Fruit fly (Drosophila melanogaster) whole organism, embryonic: ENCODE results near the gene CG9682.

Experiments used
- Atf6 ChIP-seq: fragments of 200-800 bp; sonication (Bioruptor generic); IDR thresholded peaks from 2 replicates; pipeline ENCODE4 v1.3.6; 2022; ENCODE audit warnings: missing biosample characterization, missing genetic modification characterization
- Blimp-1 ChIP-seq: fragments of 200-800 bp; sonication (Bioruptor generic); optimal IDR thresholded peaks from 3 replicates; lab custom pipeline; 2018; ENCODE audit warnings: missing biosample characterization, missing genetic modification characterization, mild to moderate bottlenecking, moderate library complexity, missing genetic modification reagents
- C15 ChIP-seq: fragments of 200-800 bp; sonication (Bioruptor generic); IDR thresholded peaks from 3 replicates; pipeline ENCODE4 v1.3.6; 2022; ENCODE audit warnings: missing biosample characterization, missing genetic modification characterization
- CG1602 ChIP-seq: fragments of 200-800 bp; sonication (Bioruptor generic); optimal IDR thresholded peaks from 3 replicates; lab custom pipeline; 2016; ENCODE audit warnings: missing biosample characterization, missing genetic modification characterization
- CG16779 ChIP-seq: fragments of 200-800 bp; sonication (Bioruptor generic); IDR thresholded peaks from 2 replicates; pipeline ENCODE4 v1.3.6; 2022; ENCODE audit warnings: missing biosample characterization, missing genetic modification characterization
- CG17912 ChIP-seq: fragments of 200-800 bp; sonication (Bioruptor generic); optimal IDR thresholded peaks from 2 replicates; lab custom pipeline; 2018; ENCODE audit warnings: missing biosample characterization, mild to moderate bottlenecking, missing genetic modification characterization
- CG2678 ChIP-seq: fragments of 200-800 bp; sonication (Bioruptor generic); optimal IDR thresholded peaks from 3 replicates; lab custom pipeline; 2019; ENCODE audit warnings: missing biosample characterization, mild to moderate bottlenecking, missing genetic modification characterization, moderate library complexity
- CG34224 ChIP-seq: fragments of 200-800 bp; sonication (Bioruptor generic); IDR thresholded peaks from 3 replicates; pipeline ENCODE4 v1.3.6; 2022; ENCODE audit warnings: missing biosample characterization, missing genetic modification characterization; ENCODE audit not compliant: partially characterized antibody
- CG3847 ChIP-seq: fragments of 200-800 bp; sonication (Bioruptor generic); IDR thresholded peaks from 2 replicates; pipeline ENCODE4 v1.3.6; 2022; ENCODE audit warnings: missing biosample characterization, missing genetic modification characterization
- CG4360 ChIP-seq: fragments of 200-800 bp; sonication (Bioruptor generic); IDR thresholded peaks from 2 replicates; pipeline ENCODE4 v1.3.6; 2022; ENCODE audit warnings: missing biosample characterization, missing genetic modification characterization
- CG5245 ChIP-seq: fragments of 200-800 bp; sonication (Bioruptor generic); optimal IDR thresholded peaks from 3 replicates; lab custom pipeline; 2016; ENCODE audit warnings: missing biosample characterization, missing genetic modification characterization
- CG7987 ChIP-seq: fragments of 200-800 bp; sonication (Bioruptor generic); optimal IDR thresholded peaks from 2 replicates; lab custom pipeline; 2018; ENCODE audit warnings: missing biosample characterization, mild to moderate bottlenecking, missing genetic modification characterization, moderate library complexity
- CG8281 ChIP-seq: fragments of 200-800 bp; sonication (Bioruptor generic); optimal IDR thresholded peaks from 2 replicates; lab custom pipeline; 2018; ENCODE audit warnings: missing biosample characterization, mild to moderate bottlenecking, missing genetic modification characterization, moderate library complexity
- CG8359 ChIP-seq: fragments of 200-800 bp; sonication (Bioruptor generic); optimal IDR thresholded peaks from 2 replicates; lab custom pipeline; 2017; ENCODE audit warnings: missing biosample characterization, mild to moderate bottlenecking, missing genetic modification characterization, borderline replicate concordance
- CG8388 ChIP-seq: fragments of 200-800 bp; sonication (Bioruptor generic); optimal IDR thresholded peaks from 2 replicates; lab custom pipeline; 2019; ENCODE audit warnings: missing biosample characterization, mild to moderate bottlenecking, missing genetic modification characterization, moderate library complexity
- CG8944 ChIP-seq: fragments of 200-800 bp; sonication (Bioruptor generic); optimal IDR thresholded peaks from 3 replicates; lab custom pipeline; 2016; ENCODE audit warnings: missing biosample characterization, missing genetic modification characterization
- CG9609 ChIP-seq: fragments of 200-800 bp; sonication (Bioruptor generic); optimal IDR thresholded peaks from 3 replicates; lab custom pipeline; 2016; ENCODE audit warnings: missing biosample characterization, missing genetic modification characterization
- CTCF ChIP-seq: fragments of 200-800 bp; sonication (Bioruptor generic); optimal IDR thresholded peaks from 2 replicates; lab custom pipeline; 2017; ENCODE audit warnings: missing biosample characterization, mild to moderate bottlenecking, missing genetic modification characterization, moderate library complexity
- D19B ChIP-seq: fragments of 200-800 bp; sonication (Bioruptor generic); optimal IDR thresholded peaks from 2 replicates; lab custom pipeline; 2017; ENCODE audit warnings: missing biosample characterization, mild to moderate bottlenecking, missing genetic modification characterization
- HmgZ ChIP-seq: fragments of 200-800 bp; sonication (Bioruptor generic); optimal IDR thresholded peaks from 2 replicates; lab custom pipeline; 2018; ENCODE audit warnings: missing biosample characterization, mild to moderate bottlenecking, missing genetic modification characterization
- MBD-R2 ChIP-seq: fragments of 200-800 bp; sonication (Bioruptor generic); IDR thresholded peaks from 2 replicates; pipeline ENCODE4 v1.3.6; 2022; ENCODE audit warnings: missing biosample characterization, missing genetic modification characterization
- MTF-1 ChIP-seq: fragments of 200-800 bp; sonication (Bioruptor generic); optimal IDR thresholded peaks from 2 replicates; lab custom pipeline; 2018; ENCODE audit warnings: missing biosample characterization, mild to moderate bottlenecking, missing genetic modification characterization, borderline replicate concordance
- Mad ChIP-seq: fragments of 200-800 bp; sonication (Bioruptor generic); optimal IDR thresholded peaks from 2 replicates; lab custom pipeline; 2016; ENCODE audit warnings: missing biosample characterization, missing genetic modification characterization
- Max ChIP-seq: fragments of 200-800 bp; sonication (Bioruptor generic); optimal IDR thresholded peaks from 2 replicates; lab custom pipeline; 2016; ENCODE audit warnings: missing biosample characterization, mild to moderate bottlenecking, missing genetic modification characterization
- Mes4 ChIP-seq: fragments of 200-800 bp; sonication (Bioruptor generic); optimal IDR thresholded peaks from 2 replicates; lab custom pipeline; 2016; ENCODE audit warnings: missing biosample characterization, missing genetic modification characterization
- NC2α ChIP-seq: fragments of 200-800 bp; sonication (Bioruptor generic); optimal IDR thresholded peaks from 2 replicates; lab custom pipeline; 2016; ENCODE audit warnings: missing biosample characterization, missing genetic modification characterization
- Sox100B ChIP-seq: fragments of 200-800 bp; sonication (Bioruptor generic); optimal IDR thresholded peaks from 3 replicates; lab custom pipeline; 2018; ENCODE audit warnings: missing biosample characterization, mild to moderate bottlenecking, missing genetic modification characterization
- Stat92E ChIP-seq, 3 experiments: fragments of >200 bp in 2 of 3; fragments of 200-800 bp in 1 of 3; sonication (Bioruptor generic) in 1 of 3; optimal IDR thresholded peaks; 2 replicates each; lab custom pipeline; 2017 to 2019; ENCODE audit warnings: missing biosample characterization in 3 of 3, missing genetic modification characterization in 3 of 3, mild to moderate bottlenecking in 1 of 3, moderate library complexity in 1 of 3
- TFAM ChIP-seq: fragments of 200-800 bp; sonication (Bioruptor generic); optimal IDR thresholded peaks from 2 replicates; lab custom pipeline; 2017; ENCODE audit warnings: missing biosample characterization, missing genetic modification characterization, inconsistent platforms
- br ChIP-seq: fragments of >200 bp; optimal IDR thresholded peaks from 2 replicates; lab custom pipeline; 2017
- bsh ChIP-seq, 2 experiments: fragments of 200-800 bp; sonication (Bioruptor generic); optimal IDR thresholded peaks; 2 replicates each; lab custom pipeline; 2017 to 2018; ENCODE audit warnings: mild to moderate bottlenecking in 2 of 2, missing biosample characterization in 2 of 2, missing genetic modification characterization in 2 of 2, moderate library complexity in 1 of 2
- caup ChIP-seq: fragments of 200-800 bp; sonication (Bioruptor generic); optimal IDR thresholded peaks from 3 replicates; lab custom pipeline; 2017; ENCODE audit warnings: missing biosample characterization, mild to moderate bottlenecking, missing genetic modification characterization, moderate library complexity; ENCODE audit not compliant: severe bottlenecking
- dan ChIP-seq: fragments of 200-800 bp; sonication (Bioruptor generic); IDR thresholded peaks from 2 replicates; pipeline ENCODE4 v1.3.6; 2022; ENCODE audit warnings: missing biosample characterization, missing genetic modification characterization
- hbn ChIP-seq: fragments of 200-800 bp; sonication (Bioruptor generic); IDR thresholded peaks from 2 replicates; pipeline ENCODE4 v1.3.6; 2022; ENCODE audit warnings: missing biosample characterization, missing genetic modification characterization; ENCODE audit not compliant: partially characterized antibody
- hkb ChIP-seq, 2 experiments: fragments of 200-800 bp in 1 of 2; fragments of >200 bp in 1 of 2; sonication (Bioruptor generic) in 1 of 2; IDR thresholded peaks in 1 of 2; optimal IDR thresholded peaks in 1 of 2; 2 replicates each; pipeline versions ENCODE4 v1.3.6 to Lab custom; 2017 to 2022; ENCODE audit warnings: missing biosample characterization in 1 of 2, missing genetic modification characterization in 1 of 2
- jigr1 ChIP-seq: fragments of 200-800 bp; sonication (Bioruptor generic); IDR thresholded peaks from 3 replicates; pipeline ENCODE4 v1.3.6; 2022; ENCODE audit warnings: missing biosample characterization, missing genetic modification characterization
- jing ChIP-seq: fragments of 200-800 bp; sonication (Bioruptor generic); optimal IDR thresholded peaks from 2 replicates; lab custom pipeline; 2018; ENCODE audit warnings: missing biosample characterization, mild to moderate bottlenecking, missing genetic modification characterization
- knrl ChIP-seq: fragments of 200-800 bp; sonication (Bioruptor generic); IDR thresholded peaks from 3 replicates; pipeline ENCODE4 v1.3.6; 2022; ENCODE audit warnings: missing biosample characterization, missing genetic modification characterization; ENCODE audit not compliant: partially characterized antibody
- mirr ChIP-seq: fragments of 200-800 bp; sonication (Bioruptor generic); optimal IDR thresholded peaks from 3 replicates; lab custom pipeline; 2018; ENCODE audit warnings: missing biosample characterization, mild to moderate bottlenecking, missing genetic modification characterization
- oc ChIP-seq: fragments of 200-800 bp; sonication (Bioruptor generic); optimal IDR thresholded peaks from 2 replicates; lab custom pipeline; 2018; ENCODE audit warnings: missing biosample characterization, mild to moderate bottlenecking, missing genetic modification characterization, moderate library complexity
- p53 ChIP-seq: fragments of 200-800 bp; sonication (Bioruptor generic); optimal IDR thresholded peaks from 2 replicates; lab custom pipeline; 2016; ENCODE audit warnings: missing biosample characterization, missing genetic modification characterization
- pan ChIP-seq, 4 experiments: fragments of >200 bp in 3 of 4; fragments of 200-800 bp in 1 of 4; sonication (Bioruptor generic) in 1 of 4; optimal IDR thresholded peaks in 3 of 4; IDR thresholded peaks in 1 of 4; 2 replicates each; pipeline versions ENCODE4 v1.3.6 to Lab custom; 2017 to 2022; ENCODE audit warnings: missing biosample characterization in 2 of 4, missing genetic modification characterization in 2 of 4, mixed read lengths in 1 of 4
- pros ChIP-seq: fragments of 200-800 bp; sonication (Bioruptor generic); optimal IDR thresholded peaks from 3 replicates; lab custom pipeline; 2019; ENCODE audit warnings: missing biosample characterization, mild to moderate bottlenecking, missing genetic modification characterization, moderate library complexity
- pzg ChIP-seq: fragments of 200-800 bp; sonication (Bioruptor generic); optimal IDR thresholded peaks from 3 replicates; lab custom pipeline; 2018; ENCODE audit warnings: missing biosample characterization, mild to moderate bottlenecking, missing genetic modification characterization, moderate library complexity
- sd ChIP-seq: fragments of 200-800 bp; sonication (Bioruptor generic); optimal IDR thresholded peaks from 3 replicates; lab custom pipeline; 2018; ENCODE audit warnings: missing biosample characterization, mild to moderate bottlenecking, missing genetic modification characterization, moderate library complexity
- sob ChIP-seq: fragments of 200-800 bp; sonication (Bioruptor generic); IDR thresholded peaks from 2 replicates; pipeline ENCODE4 v1.3.6; 2022; ENCODE audit warnings: missing biosample characterization, missing genetic modification characterization
- stc ChIP-seq: fragments of 200-800 bp; sonication (Bioruptor generic); IDR thresholded peaks from 2 replicates; pipeline ENCODE4 v1.3.6; 2022; ENCODE audit warnings: missing biosample characterization, missing genetic modification characterization
- tin ChIP-seq: fragments of 200-800 bp; sonication (Bioruptor generic); optimal IDR thresholded peaks from 3 replicates; lab custom pipeline; 2016; ENCODE audit warnings: missing biosample characterization, missing genetic modification characterization
- tio ChIP-seq: fragments of 200-800 bp; sonication (Bioruptor generic); optimal IDR thresholded peaks from 2 replicates; lab custom pipeline; 2017; ENCODE audit warnings: missing biosample characterization, missing genetic modification characterization, inconsistent platforms
- usp ChIP-seq: fragments of >200 bp; optimal IDR thresholded peaks from 2 replicates; lab custom pipeline; 2017; ENCODE audit warnings: missing biosample characterization, missing genetic modification characterization

Gene CG9682

DNA sequence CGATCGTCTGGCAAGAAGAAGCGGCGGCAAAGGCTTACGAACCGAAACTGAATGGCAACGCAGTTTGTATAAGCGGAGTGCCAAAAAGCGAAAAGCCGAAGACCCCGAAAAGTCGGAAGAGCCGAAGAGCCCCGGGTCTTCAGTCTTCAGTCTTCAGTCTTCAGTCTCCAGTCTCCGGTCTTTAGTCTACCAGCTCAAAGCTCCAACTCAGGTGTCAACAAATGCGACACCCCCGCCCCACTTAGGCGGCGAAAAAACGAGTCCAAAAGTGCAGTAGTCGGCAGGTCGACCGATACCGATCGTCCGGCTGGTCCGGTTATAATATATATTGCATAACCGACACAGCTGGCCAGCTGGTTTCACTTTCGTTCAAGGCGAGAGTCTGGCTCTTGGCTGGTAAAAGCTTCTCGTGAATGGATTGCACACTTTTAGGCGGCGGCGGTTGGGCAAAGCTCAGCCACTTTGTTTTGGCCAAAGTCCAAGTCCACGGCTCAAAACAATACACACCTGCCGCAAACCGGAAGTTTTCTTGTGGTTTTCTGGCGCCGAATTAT, 7.4 kb upstream of the CG9682 start, which contains the start of gene CG9737 (continued):
- TF ChIP-seq Sox100B (GFP tag; lab: Kevin White, UChicago) (no peak), CG16779 (no peak), CTCF (peak; percentile 48), C15 (GFP tag; lab: Robert Waterston, UW) (no peak), CG3847 (GFP tag; lab: Robert Waterston, UW) (no peak), CG8944 (GFP tag; lab: Kevin White, UChicago) (no peak), hbn (GFP tag; lab: Robert Waterston, UW) (no peak), pzg (GFP tag; lab: Kevin White, UChicago) (no peak), stc (no peak), Max (GFP tag; lab: Kevin White, UChicago) (no peak), CG17912 (GFP tag; lab: Kevin White, UChicago) (no peak), CG8359 (GFP tag; lab: Kevin White, UChicago) (no peak), br (lab: Kevin White, UChicago) (no peak), CG8281 (no peak), usp (GFP tag; lab: Kevin White, UChicago) (no peak), oc (tag; lab: Kevin White, UChicago) (peak; percentile 16), MTF-1 (no peak), pros (GFP tag; lab: Kevin White, UChicago) (peak; percentile 99), dan (GFP tag; lab: Robert Waterston, UW) (no peak), TFAM (GFP tag; lab: Kevin White, UChicago) (no peak), Blimp-1 (peak; percentile 100), tin (GFP tag; lab: Kevin White, UChicago) (no peak), CG8388 (no peak), CG7987 (GFP tag; lab: Kevin White, UChicago) (no peak), pan (optimal IDR thresholded peaks at IDR 0.05; lab: Kevin White, UChicago) (no peak), pan (GFP tag; optimal IDR thresholded peaks at IDR 0.05 in 1 of 2, IDR thresholded peaks at IDR 0.05 in 1 of 2) (no peak), caup (GFP tag; lab: Kevin White, UChicago) (no peak), jing (GFP tag; lab: Kevin White, UChicago) (no peak), mirr (GFP tag; lab: Kevin White, UChicago) (peak; percentile 11), sd (tag; lab: Kevin White, UChicago) (no peak), CG2678 (no peak), bsh (GFP tag; optimal IDR thresholded peaks at IDR 0.05; lab: Kevin White, UChicago) (peak; percentile 24 to 73), CG5245 (GFP tag; lab: Kevin White, UChicago) (no peak), p53 (GFP tag; lab: Kevin White, UChicago) (no peak), CG4360 (GFP tag; lab: Robert Waterston, UW) (no peak), jigr1 (GFP tag; lab: Robert Waterston, UW) (no peak), D19B (GFP tag; lab: Kevin White, UChicago) (no peak), Stat92E (GFP tag; optimal IDR thresholded peaks at IDR 0.05; lab: Kevin White, UChicago) (no peak), tio (GFP tag; lab: Kevin White, UChicago) (no peak), NC2α (GFP tag; lab: Kevin White, UChicago) (no peak), HmgZ (tag; lab: Kevin White, UChicago) (peak; percentile 7), hkb (optimal IDR thresholded peaks at IDR 0.05; lab: Kevin White, UChicago) (no peak), hkb (GFP tag; IDR thresholded peaks at IDR 0.05; lab: Robert Waterston, UW) (no peak), sob (GFP tag; lab: Robert Waterston, UW) (no peak), Mes4 (GFP tag; lab: Kevin White, UChicago) (no peak), CG1602 (GFP tag; lab: Kevin White, UChicago) (no peak), CG9609 (GFP tag; lab: Kevin White, UChicago) (no peak), MBD-R2 (GFP tag; lab: Robert Waterston, UW) (no peak), Atf6 (GFP tag; lab: Robert Waterston, UW) (no peak), CG34224 (GFP tag; lab: Robert Waterston, UW) (no peak), knrl (GFP tag; lab: Robert Waterston, UW) (no peak), Mad (GFP tag; lab: Kevin White, UChicago) (no peak)
